Fruit fly (Drosophila melanogaster): ENCODE measurements around the gene Dhfr.

Gene Dhfr

DNA sequence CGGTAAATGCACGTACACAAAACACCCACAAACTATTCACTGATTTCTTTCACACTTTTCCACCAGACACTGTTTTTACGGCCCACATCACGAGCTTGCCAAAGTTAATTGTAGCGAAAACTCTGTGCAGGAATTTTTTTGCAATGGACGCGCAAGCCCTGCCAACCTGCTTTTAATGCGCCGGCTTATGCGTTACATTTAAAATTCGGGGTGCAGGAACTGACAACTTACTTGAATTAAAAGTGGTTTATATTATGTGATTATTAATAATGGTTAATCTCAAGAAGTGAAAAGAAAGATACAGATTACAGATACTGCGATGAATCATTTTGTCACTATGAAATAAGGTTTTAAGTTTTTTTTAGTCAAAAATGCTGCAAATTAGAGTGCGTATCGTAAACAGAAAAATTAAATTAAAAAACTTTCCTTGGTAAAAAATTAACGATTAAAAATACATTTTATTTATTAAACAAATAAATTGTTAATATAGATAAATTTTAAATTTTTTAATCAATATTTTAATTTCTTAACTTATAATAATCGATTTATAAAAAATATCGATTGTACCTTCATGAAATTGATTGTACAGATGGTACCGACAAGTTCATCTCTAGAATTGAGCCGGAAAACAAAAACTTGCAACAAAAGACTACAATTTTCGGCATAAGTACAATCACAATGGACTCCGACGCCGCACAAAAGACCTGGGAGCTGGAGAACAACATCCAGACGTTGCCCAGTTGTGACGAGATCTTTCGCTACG is 11.3 kb upstream of the Dhfr start, which contains the start of the genes CG42232 and CSN5 (continued):
- no peak for TF ChIP-seq gcm2 (GFP tag; optimal IDR thresholded peaks at IDR 0.05)
- no peak for TF ChIP-seq Kr (GFP tag; optimal IDR thresholded peaks at IDR 0.05)
- peak; percentile 64 for TF ChIP-seq Scr (GFP tag; IDR thresholded peaks at IDR 0.05; ENCODE audit: partially characterized antibody)
- peak; percentile 28 for TF ChIP-seq Dek (tag; optimal IDR thresholded peaks at IDR 0.05)
- peak; percentile 67 for TF ChIP-seq az2 (GFP tag; optimal IDR thresholded peaks at IDR 0.05)
- no peak for TF ChIP-seq CG3281 (GFP tag; optimal IDR thresholded peaks at IDR 0.05)
- peak; percentile 43; the same call in 1 of the 2 replicates for TF ChIP-seq Ada2b (GFP tag; IDR thresholded peaks at IDR 0.05)
- TF ChIP-seq sd (tag; optimal IDR thresholded peaks at IDR 0.05): no peak
- no peak for TF ChIP-seq tap (tag; optimal IDR thresholded peaks at IDR 0.05)
- no peak for TF ChIP-seq CG33213 (GFP tag; optimal IDR thresholded peaks at IDR 0.05)
- TF ChIP-seq cg (GFP tag; optimal IDR thresholded peaks at IDR 0.05): no peak
- TF ChIP-seq gem (tag; optimal IDR thresholded peaks at IDR 0.05): peak; percentile 81
- TF ChIP-seq CG6254 (GFP tag; optimal IDR thresholded peaks at IDR 0.05): peak; percentile 21
- TF ChIP-seq Hr39 (optimal IDR thresholded peaks at IDR 0.05): no peak
- no peak for TF ChIP-seq hkb (optimal IDR thresholded peaks at IDR 0.05)
- TF ChIP-seq hkb (GFP tag; IDR thresholded peaks at IDR 0.05): peak; percentile 51; the same call in 1 of the 2 replicates
- no peak for TF ChIP-seq danr (GFP tag; IDR thresholded peaks at IDR 0.05)
- no peak for TF ChIP-seq sqz (GFP tag; optimal IDR thresholded peaks at IDR 0.05)
- TF ChIP-seq CG2120 (GFP tag; optimal IDR thresholded peaks at IDR 0.05): no peak
- no peak for TF ChIP-seq da (GFP tag; optimal IDR thresholded peaks at IDR 0.05)
- TF ChIP-seq nau (GFP tag; optimal IDR thresholded peaks at IDR 0.05): no peak
- TF ChIP-seq Opbp (GFP tag; IDR thresholded peaks at IDR 0.05; ENCODE audit: partially characterized antibody): no peak; the same call in 2 of the 3 replicates
- no peak for TF ChIP-seq CG17359 (tag; optimal IDR thresholded peaks at IDR 0.05)
- peak; percentile 16 for TF ChIP-seq repo (GFP tag; optimal IDR thresholded peaks at IDR 0.05)
- TF ChIP-seq CG7271 (tag; optimal IDR thresholded peaks at IDR 0.05): no peak
- TF ChIP-seq CG6654 (GFP tag; optimal IDR thresholded peaks at IDR 0.05): no peak
- no peak for TF ChIP-seq fd102C (GFP tag; optimal IDR thresholded peaks at IDR 0.05)
- no peak for TF ChIP-seq prd (optimal IDR thresholded peaks at IDR 0.05)
- peak; percentile 59; the same call in 2 of the 3 replicates for TF ChIP-seq prd (GFP tag; IDR thresholded peaks at IDR 0.05)
- peak; percentile 25; the same call in 1 of the 2 replicates for TF ChIP-seq lmd (GFP tag; IDR thresholded peaks at IDR 0.05)
- no peak for TF ChIP-seq al (GFP tag; IDR thresholded peaks at IDR 0.05)
- no peak for TF ChIP-seq grau (tag; optimal IDR thresholded peaks at IDR 0.05)
- TF ChIP-seq hbn (GFP tag; IDR thresholded peaks at IDR 0.05; ENCODE audit: partially characterized antibody): peak; percentile 36; the same call in 1 of the 2 replicates
- TF ChIP-seq Sox102F (GFP tag; optimal IDR thresholded peaks at IDR 0.05): no peak
- no peak for TF ChIP-seq CG11695 (GFP tag; IDR thresholded peaks at IDR 0.05)
- TF ChIP-seq vvl (GFP tag; IDR thresholded peaks at IDR 0.05): peak; percentile 71
- TF ChIP-seq eyg (GFP tag; optimal IDR thresholded peaks at IDR 0.05): no peak
- TF ChIP-seq CG3995 (GFP tag; optimal IDR thresholded peaks at IDR 0.05): peak; percentile 45
- no peak for TF ChIP-seq Dip3 (GFP tag; optimal IDR thresholded peaks at IDR 0.05)
- no peak for TF ChIP-seq pb (GFP tag; optimal IDR thresholded peaks at IDR 0.05)
- TF ChIP-seq Gug (GFP tag; IDR thresholded peaks at IDR 0.05): no peak; the same call in 3 of the 4 replicates
- TF ChIP-seq Fer1 (GFP tag; optimal IDR thresholded peaks at IDR 0.05): no peak
- TF ChIP-seq exex (tag; optimal IDR thresholded peaks at IDR 0.05): no peak
- TF ChIP-seq gcm (GFP tag; optimal IDR thresholded peaks at IDR 0.05): no peak
- no peak for TF ChIP-seq klu (GFP tag; IDR thresholded peaks at IDR 0.05)
- peak; percentile 66 for TF ChIP-seq Sry-δ (GFP tag; optimal IDR thresholded peaks at IDR 0.05)
- no peak for TF ChIP-seq Doc2 (GFP tag; IDR thresholded peaks at IDR 0.05)
- no peak for TF ChIP-seq HLH3B (GFP tag; IDR thresholded peaks at IDR 0.05)
- peak; percentile 63; the same call in 1 of the 2 replicates for TF ChIP-seq Ptx1 (GFP tag; IDR thresholded peaks at IDR 0.05)
- TF ChIP-seq schlank (tag; optimal IDR thresholded peaks at IDR 0.05): no peak
- no peak for TF ChIP-seq ab (GFP tag; optimal IDR thresholded peaks at IDR 0.05)
